Worm (Caenorhabditis elegans) whole organism, late embryonic: ENCODE data around the gene Y69A2AR.47.
A peak's percentile ranks its signal among the peaks of the same experiment; 100 is the strongest.

ENCODE experiments used
- C38D4.7 ChIP-seq: fragments of 200-800 bp; sonication (Bioruptor generic); optimal IDR thresholded peaks from 2 replicates; lab custom pipeline; 2018; ENCODE audit warnings: mild to moderate bottlenecking, missing genetic modification characterization, moderate library complexity, missing compliant biosample characterization
- F13H6.1 ChIP-seq: sonication (generic microtip); optimal IDR thresholded peaks from 2 replicates; lab custom pipeline; 2016; ENCODE audit warnings: missing genetic modification characterization, missing compliant biosample characterization
- K02D7.2 ChIP-seq: sonication (generic microtip); optimal IDR thresholded peaks from 2 replicates; lab custom pipeline; 2017; ENCODE audit warnings: mild to moderate bottlenecking, missing genetic modification characterization, missing compliant biosample characterization
- K09A11.1 ChIP-seq: sonication (generic microtip); optimal IDR thresholded peaks from 2 replicates; lab custom pipeline; 2017; ENCODE audit warnings: antibody characterized with exemption, mild to moderate bottlenecking, missing genetic modification characterization, missing compliant biosample characterization; ENCODE audit not compliant: insufficient read depth
- T23F11.4 ChIP-seq: fragments of 200-800 bp; sonication (Bioruptor generic); optimal IDR thresholded peaks from 2 replicates; lab custom pipeline; 2018; ENCODE audit warnings: mild to moderate bottlenecking, missing genetic modification characterization, missing compliant biosample characterization
- ahr-1 ChIP-seq: sonication (generic microtip); optimal IDR thresholded peaks from 2 replicates; lab custom pipeline; 2016; ENCODE audit warnings: missing genetic modification characterization, missing compliant biosample characterization
- ama-1 ChIP-seq: fragments of 150-350 bp; optimal IDR thresholded peaks from 2 replicates; lab custom pipeline; 2014
- ceh-2 ChIP-seq: sonication (generic microtip); optimal IDR thresholded peaks from 2 replicates; lab custom pipeline; 2016; ENCODE audit warnings: missing genotype, missing genetic modification characterization, missing compliant biosample characterization
- ceh-30 ChIP-seq: fragments of 150-350 bp; optimal IDR thresholded peaks from 2 replicates; lab custom pipeline; 2014; ENCODE audit warnings: missing biosample characterization, missing genetic modification characterization
- ceh-31 ChIP-seq: sonication (generic microtip); optimal IDR thresholded peaks from 2 replicates; lab custom pipeline; 2016; ENCODE audit warnings: missing genetic modification characterization, missing compliant biosample characterization
- ceh-34 ChIP-seq: sonication (generic microtip); optimal IDR thresholded peaks from 2 replicates; lab custom pipeline; 2016; ENCODE audit warnings: mild to moderate bottlenecking, missing genetic modification characterization, missing compliant biosample characterization
- dmd-4 ChIP-seq: sonication (generic microtip); optimal IDR thresholded peaks from 2 replicates; lab custom pipeline; 2016; ENCODE audit warnings: borderline replicate concordance, missing genetic modification characterization, missing compliant biosample characterization
- dve-1 ChIP-seq: sonication (generic microtip); optimal IDR thresholded peaks from 2 replicates; lab custom pipeline; 2017; ENCODE audit warnings: antibody characterized with exemption, mild to moderate bottlenecking, missing genetic modification characterization, missing compliant biosample characterization
- elt-2 ChIP-seq: sonication (generic microtip); optimal IDR thresholded peaks from 2 replicates; lab custom pipeline; 2016; ENCODE audit warnings: missing genetic modification reagents, missing genetic modification characterization, missing compliant biosample characterization
- eyg-1 ChIP-seq: sonication (generic microtip); optimal IDR thresholded peaks from 2 replicates; lab custom pipeline; 2016; ENCODE audit warnings: missing genotype, missing genetic modification characterization, missing compliant biosample characterization
- fax-1 ChIP-seq: sonication (generic microtip); optimal IDR thresholded peaks from 2 replicates; lab custom pipeline; 2016; ENCODE audit warnings: missing genotype, missing genetic modification characterization, missing compliant biosample characterization
- fkh-10 ChIP-seq: fragments of 150-350 bp; optimal IDR thresholded peaks from 2 replicates; lab custom pipeline; 2014; ENCODE audit warnings: missing biosample characterization, missing genetic modification reagents, missing genetic modification characterization
- gmeb-2 ChIP-seq: sonication (generic microtip); optimal IDR thresholded peaks from 2 replicates; lab custom pipeline; 2016; ENCODE audit warnings: missing genetic modification characterization, inconsistent platforms, missing compliant biosample characterization
- hlh-13 ChIP-seq: fragments of 200-800 bp; sonication (Bioruptor generic); optimal IDR thresholded peaks from 2 replicates; lab custom pipeline; 2018; ENCODE audit warnings: mild to moderate bottlenecking, missing genetic modification characterization, missing compliant biosample characterization
- hlh-30 ChIP-seq: sonication (generic microtip); optimal IDR thresholded peaks from 2 replicates; lab custom pipeline; 2017; ENCODE audit warnings: antibody characterized with exemption, missing genetic modification characterization, missing compliant biosample characterization; ENCODE audit not compliant: insufficient read depth
- nhr-11 ChIP-seq: fragments of 150-350 bp; optimal IDR thresholded peaks from 2 replicates; lab custom pipeline; 2014; ENCODE audit warnings: missing biosample characterization, missing genetic modification characterization
- npax-4 ChIP-seq: sonication (generic microtip); optimal IDR thresholded peaks from 2 replicates; lab custom pipeline; 2016; ENCODE audit warnings: missing genetic modification characterization, missing compliant biosample characterization
- odd-2 ChIP-seq: sonication (generic microtip); optimal IDR thresholded peaks from 2 replicates; lab custom pipeline; 2017; ENCODE audit warnings: antibody characterized with exemption, mild to moderate bottlenecking, missing genetic modification characterization, missing compliant biosample characterization
- pax-1 ChIP-seq: fragments of 150-350 bp; optimal IDR thresholded peaks from 2 replicates; lab custom pipeline; 2014; ENCODE audit warnings: missing biosample characterization, missing genetic modification characterization
- pha-2 ChIP-seq: sonication (generic microtip); optimal IDR thresholded peaks from 2 replicates; lab custom pipeline; 2017; ENCODE audit warnings: mild to moderate bottlenecking, missing genetic modification characterization, missing compliant biosample characterization
- sox-2 ChIP-seq: fragments of 200-800 bp; sonication (Bioruptor generic); IDR thresholded peaks from 2 replicates; pipeline ENCODE4 v1.3.6; 2022; ENCODE audit warnings: missing genetic modification reagents, missing genetic modification characterization, missing compliant biosample characterization
- sox-4 ChIP-seq: sonication (generic microtip); optimal IDR thresholded peaks from 2 replicates; lab custom pipeline; 2017; ENCODE audit warnings: mild to moderate bottlenecking, missing genetic modification characterization, inconsistent platforms, missing compliant biosample characterization
- tbx-2 ChIP-seq: sonication (generic microtip); optimal IDR thresholded peaks from 2 replicates; lab custom pipeline; 2016; ENCODE audit warnings: missing genetic modification characterization, missing compliant biosample characterization
- tbx-7 ChIP-seq: sonication (generic microtip); optimal IDR thresholded peaks from 2 replicates; lab custom pipeline; 2016; ENCODE audit warnings: missing genotype, missing genetic modification characterization, missing compliant biosample characterization
- ttx-3 ChIP-seq: sonication (generic microtip); optimal IDR thresholded peaks from 2 replicates; lab custom pipeline; 2016; ENCODE audit warnings: missing genetic modification reagents, missing genetic modification characterization, missing compliant biosample characterization
- unc-3 ChIP-seq, 2 experiments: fragments of 200-800 bp in 1 of 2; sonication (Bioruptor generic) in 1 of 2; sonication (generic microtip) in 1 of 2; conservative IDR thresholded peaks in 1 of 2; optimal IDR thresholded peaks in 1 of 2; 2 replicates each; pipeline versions ENCODE4 v1.3.6 to Lab custom; 2016 to 2022; ENCODE audit warnings: missing compliant biosample characterization in 2 of 2, missing genetic modification characterization in 2 of 2, missing genetic modification reagents in 1 of 2
- unc-42 ChIP-seq: sonication (generic microtip); optimal IDR thresholded peaks from 2 replicates; lab custom pipeline; 2016; ENCODE audit warnings: missing genotype, missing genetic modification characterization, missing compliant biosample characterization
- unc-55 ChIP-seq: sonication (generic microtip); optimal IDR thresholded peaks from 2 replicates; lab custom pipeline; 2017; ENCODE audit warnings: missing biosample characterization, missing genetic modification reagents, missing genetic modification characterization
- zip-5 ChIP-seq: sonication (generic microtip); optimal IDR thresholded peaks from 2 replicates; lab custom pipeline; 2016; ENCODE audit warnings: missing genetic modification characterization, missing compliant biosample characterization

Gene Y69A2AR.47

DNA sequence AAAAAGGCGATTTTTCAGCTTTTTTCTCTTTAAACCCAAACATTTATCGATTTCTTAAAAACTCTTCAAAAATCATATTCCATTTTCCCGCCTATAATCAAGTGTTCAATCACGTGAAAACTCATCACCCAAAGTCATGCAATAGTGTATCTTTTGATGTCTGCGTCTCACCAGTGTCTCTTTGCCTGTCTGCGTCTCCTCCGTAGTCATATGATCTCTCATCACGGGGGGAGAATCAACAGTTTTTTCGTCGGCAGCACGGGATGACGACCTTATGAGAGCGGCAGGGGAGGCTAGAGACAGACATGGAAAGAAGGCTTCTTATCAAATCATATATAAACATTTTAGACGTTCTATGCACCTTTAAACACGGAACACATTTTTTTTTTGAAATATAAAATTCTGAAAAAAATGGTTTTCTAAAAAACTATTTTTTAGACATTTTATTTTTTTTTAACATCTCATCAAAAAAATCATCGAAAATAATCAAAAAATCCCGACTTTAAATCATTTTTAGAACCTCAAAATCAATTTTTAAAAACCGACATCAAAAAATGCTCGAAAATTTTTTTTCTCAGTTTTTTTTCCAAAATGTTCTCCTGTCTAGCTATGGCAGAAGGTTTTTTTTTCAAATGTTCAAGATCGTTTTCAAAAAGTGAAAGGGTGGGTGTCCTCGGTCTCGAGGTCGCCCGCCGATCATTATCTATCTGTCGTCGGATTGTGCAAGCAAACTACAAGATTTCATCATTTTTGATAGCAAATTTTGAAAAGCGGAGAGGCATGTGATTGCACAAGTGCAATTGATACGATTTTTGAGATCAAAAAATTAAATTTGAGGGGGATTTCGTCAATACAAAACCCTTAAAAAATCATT is 4.7 kb downstream of the Y69A2AR.47 start (continued):
- peak; percentile 100 for TF ChIP-seq hlh-30 (tag; lab: Kevin White, UChicago)
- peak; percentile 43 for TF ChIP-seq ceh-34 (tag; lab: Kevin White, UChicago)
- TF ChIP-seq hlh-13: no peak
- TF ChIP-seq zip-5 (tag; lab: Kevin White, UChicago): no peak
- TF ChIP-seq ama-1 (lab: Kevin White, UChicago): no peak
- TF ChIP-seq K09A11.1 (tag; lab: Kevin White, UChicago): peak; percentile 32
- TF ChIP-seq eyg-1 (tag; lab: Kevin White, UChicago): no peak
- peak; percentile 17 for TF ChIP-seq pha-2 (tag; lab: Kevin White, UChicago)
- no peak for TF ChIP-seq C38D4.7
- TF ChIP-seq K02D7.2 (tag; lab: Kevin White, UChicago): no peak
- TF ChIP-seq ahr-1 (tag; lab: Kevin White, UChicago): no peak
- TF ChIP-seq ceh-2 (tag; lab: Kevin White, UChicago): peak; percentile 23
- no peak for TF ChIP-seq tbx-7
- TF ChIP-seq T23F11.4 (GFP tag; lab: Kevin White, UChicago): no peak
- TF ChIP-seq unc-55 (GFP tag; lab: Kevin White, UChicago): peak; percentile 95
- peak; percentile 65 for TF ChIP-seq pax-1 (tag; lab: Kevin White, UChicago)
- peak; percentile 60 for TF ChIP-seq dve-1 (tag; lab: Kevin White, UChicago)
- TF ChIP-seq elt-2: peak; percentile 69
- TF ChIP-seq sox-2 (GFP tag; lab: Robert Waterston, UW): no peak
- no peak for TF ChIP-seq fax-1 (tag; lab: Kevin White, UChicago)

DNA sequence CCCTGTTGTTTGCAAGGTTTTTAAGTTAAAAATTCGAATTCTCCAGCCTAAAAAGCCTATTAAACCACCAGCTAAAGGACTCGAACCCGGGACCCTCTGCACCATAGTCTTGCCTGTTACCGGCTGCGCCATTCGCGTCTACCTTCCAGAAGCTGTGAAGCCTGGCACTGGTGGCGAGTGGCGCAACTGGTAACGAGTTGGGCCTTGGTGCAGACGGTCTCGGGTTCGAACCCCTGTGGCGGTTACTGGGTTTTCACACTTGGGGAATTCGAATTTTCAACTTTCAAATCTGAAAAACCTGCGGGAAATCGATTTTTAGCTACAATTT is 5.3 kb downstream of the Y69A2AR.47 start:
- TF ChIP-seq sox-4 (tag; lab: Kevin White, UChicago) (no peak), fax-1 (tag; lab: Kevin White, UChicago) (no peak), ceh-2 (tag; lab: Kevin White, UChicago) (no peak), ceh-31 (tag; lab: Kevin White, UChicago) (no peak), odd-2 (tag; lab: Kevin White, UChicago) (no peak), npax-4 (tag; lab: Kevin White, UChicago) (no peak), ttx-3 (tag; lab: Kevin White, UChicago) (no peak), ama-1 (lab: Kevin White, UChicago) (no peak), gmeb-2 (tag; lab: Kevin White, UChicago) (no peak), dmd-4 (tag; lab: Kevin White, UChicago) (no peak), unc-3 (GFP tag; conservative IDR thresholded peaks at IDR 0.05; lab: Robert Waterston, UW) (no peak), unc-3 (tag; optimal IDR thresholded peaks at IDR 0.05; lab: Kevin White, UChicago) (no peak), fkh-10 (GFP tag; lab: Kevin White, UChicago) (no peak), nhr-11 (tag; lab: Kevin White, UChicago) (no peak), ceh-30 (tag; lab: Kevin White, UChicago) (no peak), K02D7.2 (tag; lab: Kevin White, UChicago) (no peak), unc-42 (no peak), zip-5 (tag; lab: Kevin White, UChicago) (no peak)

DNA sequence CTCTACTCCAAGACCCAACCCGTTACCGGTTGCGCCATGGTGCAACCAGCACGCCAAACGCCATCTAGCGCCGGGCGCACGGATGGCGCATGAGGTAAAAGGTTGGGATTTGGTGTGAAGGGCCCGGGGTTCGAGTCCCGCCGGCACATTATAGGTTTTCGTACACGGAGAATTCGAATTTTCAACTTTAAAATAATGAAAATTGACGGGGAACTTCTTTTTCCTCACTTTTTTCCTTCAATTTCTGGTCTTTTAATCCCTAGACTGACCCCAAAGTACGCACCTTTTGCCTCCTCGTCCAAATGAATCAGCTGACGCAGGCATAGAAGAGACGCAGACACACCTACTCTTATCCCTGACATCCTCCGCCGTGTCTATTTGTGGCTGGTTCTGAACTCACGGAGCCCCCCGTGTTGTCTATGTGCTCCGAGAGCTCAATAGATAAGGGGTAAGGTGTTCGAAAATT is 6.1 kb downstream of the Y69A2AR.47 start:
- TF ChIP-seq unc-55 (GFP tag; lab: Kevin White, UChicago): no peak
- peak; percentile 0 for TF ChIP-seq hlh-13
- peak; percentile 12 for TF ChIP-seq tbx-2
- TF ChIP-seq pax-1 (tag; lab: Kevin White, UChicago): no peak
- TF ChIP-seq ceh-31 (tag; lab: Kevin White, UChicago): peak; percentile 0
- peak; percentile 87 for TF ChIP-seq hlh-30 (tag; lab: Kevin White, UChicago)
- TF ChIP-seq F13H6.1 (tag; lab: Kevin White, UChicago): no peak
